Fruit fly (Drosophila melanogaster) whole organism, embryonic: ENCODE results near the gene CG16753.

Experiments used
- Abd-B ChIP-seq: fragments of 200-800 bp; sonication (Bioruptor generic); optimal IDR thresholded peaks from 2 replicates; lab custom pipeline; 2018; ENCODE audit warnings: missing biosample characterization, mild to moderate bottlenecking, missing genetic modification characterization, moderate library complexity
- Adf1 ChIP-seq: fragments of 200-800 bp; sonication (Bioruptor generic); IDR thresholded peaks from 2 replicates; pipeline ENCODE4 v1.3.6; 2022; ENCODE audit warnings: missing biosample characterization, missing genetic modification characterization
- CG1024 ChIP-seq: fragments of 200-800 bp; sonication (Bioruptor generic); IDR thresholded peaks from 2 replicates; pipeline ENCODE4 v1.3.6; 2022; ENCODE audit warnings: missing biosample characterization, missing genetic modification characterization
- CG10543 ChIP-seq: fragments of 200-800 bp; sonication (Bioruptor generic); optimal IDR thresholded peaks from 3 replicates; lab custom pipeline; 2017; ENCODE audit warnings: missing biosample characterization, mild to moderate bottlenecking, missing genetic modification characterization, moderate library complexity
- CG11085 ChIP-seq: fragments of 200-800 bp; sonication (Bioruptor generic); IDR thresholded peaks from 2 replicates; pipeline ENCODE4 v1.3.6; 2022; ENCODE audit warnings: missing biosample characterization, missing genetic modification characterization
- CG12236 ChIP-seq: fragments of 200-800 bp; sonication (Bioruptor generic); optimal IDR thresholded peaks from 2 replicates; lab custom pipeline; 2016; ENCODE audit warnings: missing biosample characterization, missing genetic modification characterization
- CG12299 ChIP-seq: fragments of 200-800 bp; sonication (Bioruptor generic); optimal IDR thresholded peaks from 2 replicates; lab custom pipeline; 2018; ENCODE audit warnings: missing biosample characterization, mild to moderate bottlenecking, missing genetic modification characterization
- CG12769 ChIP-seq: fragments of 200-800 bp; sonication (Bioruptor generic); optimal IDR thresholded peaks from 2 replicates; lab custom pipeline; 2019; ENCODE audit warnings: missing biosample characterization, mild to moderate bottlenecking, missing genetic modification characterization, moderate library complexity
- CG15269 ChIP-seq: fragments of 200-800 bp; sonication (Bioruptor generic); optimal IDR thresholded peaks from 2 replicates; lab custom pipeline; 2018; ENCODE audit warnings: missing biosample characterization, mild to moderate bottlenecking, missing genetic modification characterization, moderate library complexity
- CG17328 ChIP-seq: fragments of 200-800 bp; sonication (Bioruptor generic); IDR thresholded peaks from 2 replicates; pipeline ENCODE4 v1.3.6; 2022; ENCODE audit warnings: missing biosample characterization, missing genetic modification characterization
- CG17568 ChIP-seq: fragments of 200-800 bp; sonication (Bioruptor generic); optimal IDR thresholded peaks from 2 replicates; lab custom pipeline; 2018; ENCODE audit warnings: missing biosample characterization, mild to moderate bottlenecking, missing genetic modification characterization, moderate library complexity
- CG17829 ChIP-seq: fragments of 200-800 bp; optimal IDR thresholded peaks from 2 replicates; lab custom pipeline; 2019; ENCODE audit warnings: missing biosample characterization, mild to moderate bottlenecking, missing genetic modification characterization, moderate library complexity
- CG18764 ChIP-seq: fragments of 200-800 bp; sonication (Bioruptor generic); optimal IDR thresholded peaks from 3 replicates; lab custom pipeline; 2016; ENCODE audit warnings: missing biosample characterization, missing genetic modification characterization
- CG3065 ChIP-seq: fragments of 200-800 bp; sonication (Bioruptor generic); optimal IDR thresholded peaks from 2 replicates; lab custom pipeline; 2016; ENCODE audit warnings: missing biosample characterization, missing genetic modification characterization
- CG31224 ChIP-seq: fragments of 200-800 bp; sonication (Bioruptor generic); IDR thresholded peaks from 2 replicates; pipeline ENCODE4 v1.3.6; 2022; ENCODE audit warnings: missing biosample characterization, missing genetic modification characterization
- CG4424 ChIP-seq: fragments of 200-800 bp; sonication (Bioruptor generic); optimal IDR thresholded peaks from 3 replicates; lab custom pipeline; 2016; ENCODE audit warnings: missing biosample characterization, missing genetic modification characterization
- CG6272 ChIP-seq: fragments of 200-800 bp; sonication (Bioruptor generic); IDR thresholded peaks from 2 replicates; pipeline ENCODE4 v1.3.6; 2022; ENCODE audit warnings: missing biosample characterization, missing genetic modification characterization
- CG6683 ChIP-seq: fragments of 200-800 bp; sonication (Bioruptor generic); optimal IDR thresholded peaks from 2 replicates; lab custom pipeline; 2017; ENCODE audit warnings: missing biosample characterization, mild to moderate bottlenecking, missing genetic modification characterization, missing genetic modification reagents
- CG9609 ChIP-seq: fragments of 200-800 bp; sonication (Bioruptor generic); optimal IDR thresholded peaks from 3 replicates; lab custom pipeline; 2016; ENCODE audit warnings: missing biosample characterization, missing genetic modification characterization
- CG9817 ChIP-seq: fragments of 200-800 bp; sonication (Bioruptor generic); optimal IDR thresholded peaks from 2 replicates; lab custom pipeline; 2018; ENCODE audit warnings: missing biosample characterization, mild to moderate bottlenecking, missing genetic modification characterization, moderate library complexity
- Drgx ChIP-seq: fragments of 200-800 bp; sonication (Bioruptor generic); IDR thresholded peaks from 2 replicates; pipeline ENCODE4 v1.3.6; 2022; ENCODE audit warnings: missing biosample characterization, missing genetic modification characterization
- HmgZ ChIP-seq: fragments of 200-800 bp; sonication (Bioruptor generic); optimal IDR thresholded peaks from 2 replicates; lab custom pipeline; 2018; ENCODE audit warnings: missing biosample characterization, mild to moderate bottlenecking, missing genetic modification characterization
- Hmr ChIP-seq: fragments of 200-800 bp; sonication (Bioruptor generic); optimal IDR thresholded peaks from 3 replicates; lab custom pipeline; 2017; ENCODE audit warnings: mild to moderate bottlenecking, missing biosample characterization, missing genetic modification reagents, missing genetic modification characterization
- Hsf ChIP-seq: fragments of 200-800 bp; sonication (Bioruptor generic); optimal IDR thresholded peaks from 3 replicates; lab custom pipeline; 2016; ENCODE audit warnings: missing biosample characterization, missing genetic modification characterization
- NFAT ChIP-seq: fragments of 200-800 bp; sonication (Bioruptor generic); IDR thresholded peaks from 2 replicates; pipeline ENCODE4 v1.3.6; 2022; ENCODE audit warnings: missing biosample characterization, missing genetic modification characterization
- Ravus ChIP-seq: fragments of 200-800 bp; sonication (Bioruptor generic); IDR thresholded peaks from 2 replicates; pipeline ENCODE4 v1.3.6; 2022; ENCODE audit warnings: missing biosample characterization, missing genetic modification characterization
- Sry-δ ChIP-seq: fragments of 200-800 bp; sonication (Bioruptor generic); optimal IDR thresholded peaks from 2 replicates; lab custom pipeline; 2016; ENCODE audit warnings: missing biosample characterization, missing genetic modification characterization
- Ssrp ChIP-seq: fragments of 200-800 bp; sonication (Bioruptor generic); optimal IDR thresholded peaks from 2 replicates; lab custom pipeline; 2018; ENCODE audit warnings: missing biosample characterization, mild to moderate bottlenecking, missing genetic modification characterization, moderate library complexity
- Trl ChIP-seq, 3 experiments: fragments of >200 bp in 2 of 3; fragments of 200-800 bp in 1 of 3; sonication (Bioruptor generic) in 1 of 3; optimal IDR thresholded peaks; 2 replicates in 1 of 3; 3 replicates in 2 of 3; lab custom pipeline; 2016 to 2017; ENCODE audit warnings: missing biosample characterization in 1 of 3, missing genetic modification characterization in 1 of 3
- Vsx1 ChIP-seq: fragments of 200-800 bp; sonication (Bioruptor generic); optimal IDR thresholded peaks from 2 replicates; lab custom pipeline; 2017; ENCODE audit warnings: missing biosample characterization, mild to moderate bottlenecking, missing genetic modification characterization, missing genetic modification reagents
- Xbp1 ChIP-seq: fragments of 200-800 bp; sonication (Bioruptor generic); optimal IDR thresholded peaks from 3 replicates; lab custom pipeline; 2016; ENCODE audit warnings: missing biosample characterization, mild to moderate bottlenecking, missing genetic modification characterization
- bbx ChIP-seq: fragments of 200-800 bp; sonication (Bioruptor generic); IDR thresholded peaks from 2 replicates; pipeline ENCODE4 v1.3.6; 2022; ENCODE audit warnings: missing biosample characterization, missing genetic modification characterization; ENCODE audit not compliant: partially characterized antibody
- dati ChIP-seq: fragments of 200-800 bp; sonication (Bioruptor generic); IDR thresholded peaks from 2 replicates; pipeline ENCODE4 v1.3.6; 2022; ENCODE audit warnings: missing biosample characterization, missing genetic modification characterization
- dmrt99B ChIP-seq: fragments of 200-800 bp; sonication (Bioruptor generic); optimal IDR thresholded peaks from 2 replicates; lab custom pipeline; 2018; ENCODE audit warnings: missing biosample characterization, mild to moderate bottlenecking, missing genetic modification characterization, moderate library complexity
- dpn ChIP-seq, 2 experiments: fragments of 200-800 bp; sonication (Bioruptor generic); optimal IDR thresholded peaks; 3 replicates each; lab custom pipeline; 2016; ENCODE audit warnings: missing biosample characterization in 2 of 2, missing genetic modification characterization in 2 of 2
- ems ChIP-seq: fragments of 200-800 bp; sonication (Bioruptor generic); optimal IDR thresholded peaks from 3 replicates; lab custom pipeline; 2016; ENCODE audit warnings: missing biosample characterization, missing genetic modification characterization
- esg ChIP-seq: fragments of 200-800 bp; sonication (Bioruptor generic); conservative IDR thresholded peaks from 2 replicates; pipeline ENCODE4 v1.3.6; 2022; ENCODE audit warnings: missing biosample characterization, missing genetic modification characterization
- fd102C ChIP-seq: fragments of 200-800 bp; sonication (Bioruptor generic); optimal IDR thresholded peaks from 2 replicates; lab custom pipeline; 2018; ENCODE audit warnings: missing biosample characterization, mild to moderate bottlenecking, missing genetic modification characterization, moderate library complexity
- gro ChIP-seq: fragments of 200-800 bp; sonication (Bioruptor generic); optimal IDR thresholded peaks from 2 replicates; lab custom pipeline; 2016; ENCODE audit warnings: missing biosample characterization, missing genetic modification characterization
- oc ChIP-seq: fragments of 200-800 bp; sonication (Bioruptor generic); optimal IDR thresholded peaks from 2 replicates; lab custom pipeline; 2018; ENCODE audit warnings: missing biosample characterization, mild to moderate bottlenecking, missing genetic modification characterization, moderate library complexity
- org-1 ChIP-seq: fragments of 200-800 bp; sonication (Bioruptor generic); optimal IDR thresholded peaks from 2 replicates; lab custom pipeline; 2017; ENCODE audit warnings: missing biosample characterization, missing genetic modification characterization
- prd ChIP-seq, 3 experiments: fragments of >200 bp in 2 of 3; fragments of 200-800 bp in 1 of 3; sonication (Bioruptor generic) in 1 of 3; optimal IDR thresholded peaks in 2 of 3; IDR thresholded peaks in 1 of 3; 2 replicates in 2 of 3; 3 replicates in 1 of 3; pipeline versions ENCODE4 v1.3.6 to Lab custom; 2017 to 2022; ENCODE audit warnings: missing biosample characterization in 1 of 3, missing genetic modification characterization in 1 of 3
- pros ChIP-seq: fragments of 200-800 bp; sonication (Bioruptor generic); optimal IDR thresholded peaks from 3 replicates; lab custom pipeline; 2019; ENCODE audit warnings: missing biosample characterization, mild to moderate bottlenecking, missing genetic modification characterization, moderate library complexity
- tin ChIP-seq: fragments of 200-800 bp; sonication (Bioruptor generic); optimal IDR thresholded peaks from 3 replicates; lab custom pipeline; 2016; ENCODE audit warnings: missing biosample characterization, missing genetic modification characterization
- tio ChIP-seq: fragments of 200-800 bp; sonication (Bioruptor generic); optimal IDR thresholded peaks from 2 replicates; lab custom pipeline; 2017; ENCODE audit warnings: missing biosample characterization, missing genetic modification characterization, inconsistent platforms
- vvl ChIP-seq: fragments of 200-800 bp; sonication (Bioruptor generic); IDR thresholded peaks from 2 replicates; pipeline ENCODE4 v1.3.6; 2022; ENCODE audit warnings: missing biosample characterization, missing genetic modification characterization
- zen2 ChIP-seq: fragments of 200-800 bp; sonication (Bioruptor generic); IDR thresholded peaks from 3 replicates; pipeline ENCODE4 v1.3.6; 2022; ENCODE audit warnings: missing biosample characterization, missing genetic modification characterization; ENCODE audit not compliant: partially characterized antibody
- zf30C ChIP-seq: fragments of 200-800 bp; sonication (Bioruptor generic); optimal IDR thresholded peaks from 3 replicates; lab custom pipeline; 2018; ENCODE audit warnings: missing biosample characterization, mild to moderate bottlenecking, missing genetic modification characterization

CG16753 gene

DNA sequence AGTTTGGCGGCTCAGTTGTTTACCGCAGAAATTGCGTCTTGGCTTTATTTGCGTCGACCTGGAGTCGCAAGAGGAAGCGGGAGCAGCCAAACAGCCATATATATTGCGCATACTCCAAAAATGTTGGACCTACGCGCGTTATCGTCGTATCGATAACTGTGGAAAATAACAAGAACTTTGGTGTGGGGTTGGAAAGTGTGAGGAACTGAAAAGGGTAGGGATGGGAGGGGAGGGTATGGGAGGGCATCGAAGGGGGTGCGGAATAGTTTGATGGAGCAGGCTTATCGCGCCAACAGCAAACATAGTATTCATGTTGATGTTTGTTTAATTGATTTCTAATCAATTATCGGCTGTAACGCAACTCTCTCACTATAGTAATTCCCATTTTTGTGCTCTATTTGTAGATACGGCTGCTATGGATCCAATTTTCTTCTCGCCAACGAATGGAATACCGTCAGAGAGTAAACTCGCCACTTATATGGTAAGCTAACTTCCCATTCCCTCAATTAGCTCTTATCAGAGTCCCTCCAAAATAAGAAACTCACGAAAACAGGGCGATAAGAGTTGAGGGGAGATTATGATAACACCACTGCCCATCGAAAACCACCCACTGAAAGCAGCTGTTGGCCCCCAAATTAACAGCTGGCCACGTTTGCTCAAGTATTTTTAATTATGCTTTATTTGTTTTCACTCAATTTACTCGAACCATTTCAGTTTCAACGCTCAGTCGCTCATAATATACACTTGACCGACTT, 28.6 kb downstream of the CG16753 start (continued):
- TF ChIP-seq CG10543 (GFP tag; lab: Kevin White, UChicago) (peak; percentile 89), Abd-B (GFP tag; lab: Kevin White, UChicago) (no peak), gro (GFP tag; lab: Kevin White, UChicago) (no peak), CG11085 (GFP tag; lab: Robert Waterston, UW) (no peak), dmrt99B (tag; lab: Kevin White, UChicago) (no peak), dati (GFP tag; lab: Robert Waterston, UW) (no peak), CG12299 (tag; lab: Kevin White, UChicago) (peak; percentile 4), CG9609 (GFP tag; lab: Kevin White, UChicago) (peak; percentile 31), bbx (GFP tag; lab: Robert Waterston, UW) (no peak; the same call in 1 of the 2 replicates), CG12236 (GFP tag; lab: Kevin White, UChicago) (peak; percentile 33), CG15269 (tag; lab: Kevin White, UChicago) (no peak), vvl (peak; percentile 69), oc (tag; lab: Kevin White, UChicago) (no peak), Adf1 (peak; percentile 56; the same call in 1 of the 2 replicates), CG31224 (GFP tag; lab: Robert Waterston, UW) (no peak), prd (optimal IDR thresholded peaks at IDR 0.05; lab: Kevin White, UChicago) (no peak), prd (GFP tag; IDR thresholded peaks at IDR 0.05; lab: Robert Waterston, UW) (no peak), HmgZ (tag; lab: Kevin White, UChicago) (peak; percentile 78), org-1 (GFP tag; lab: Kevin White, UChicago) (peak; percentile 54), CG4424 (GFP tag; lab: Kevin White, UChicago) (peak; percentile 55), zen2 (GFP tag; lab: Robert Waterston, UW) (no peak), tin (no peak), fd102C (GFP tag; lab: Kevin White, UChicago) (no peak), Vsx1 (peak; percentile 85), tio (GFP tag; lab: Kevin White, UChicago) (no peak), Xbp1 (GFP tag; lab: Kevin White, UChicago) (no peak), Trl (optimal IDR thresholded peaks at IDR 0.05; lab: Kevin White, UChicago) (peak; percentile 10 to 39), Trl (GFP tag; optimal IDR thresholded peaks at IDR 0.05; lab: Kevin White, UChicago) (peak; percentile 56), NFAT (peak; percentile 92), CG17328 (GFP tag; lab: Robert Waterston, UW) (peak; percentile 52; the same call in 1 of the 2 replicates), CG17568 (GFP tag; lab: Kevin White, UChicago) (peak; percentile 42), Ssrp (no peak), CG17829 (tag; lab: Kevin White, UChicago) (peak; percentile 5), CG3065 (GFP tag; lab: Kevin White, UChicago) (no peak), CG1024 (GFP tag; lab: Robert Waterston, UW) (peak; percentile 70), CG6272 (GFP tag; lab: Robert Waterston, UW) (no peak), pros (GFP tag; lab: Kevin White, UChicago) (peak; percentile 62), zf30C (GFP tag; lab: Kevin White, UChicago) (no peak), CG12769 (tag; lab: Kevin White, UChicago) (peak; percentile 80), dpn (GFP tag; optimal IDR thresholded peaks at IDR 0.05; lab: Kevin White, UChicago) (peak; percentile 12 to 30), esg (GFP tag; lab: Robert Waterston, UW) (no peak), Ravus (no peak), CG18764 (GFP tag; lab: Kevin White, UChicago) (peak; percentile 36), CG6683 (GFP tag; lab: Kevin White, UChicago) (peak; percentile 43), Hmr (GFP tag; lab: Kevin White, UChicago) (peak; percentile 46), ems (GFP tag; lab: Kevin White, UChicago) (no peak), Sry-δ (GFP tag; lab: Kevin White, UChicago) (no peak), Drgx (GFP tag; lab: Robert Waterston, UW) (no peak), CG9817 (tag; lab: Kevin White, UChicago) (no peak), Hsf (no peak)
